Worm (Caenorhabditis elegans) whole organism, L2 larva: ENCODE measurements around the gene ttx-3.

Source experiments
- F13H6.1 ChIP-seq: sonication (generic microtip); optimal IDR thresholded peaks from 2 replicates; lab custom pipeline; 2016; ENCODE audit warnings: missing genetic modification characterization, missing compliant biosample characterization
- R02D3.7 ChIP-seq: fragments of 150-350 bp; optimal IDR thresholded peaks from 2 replicates; lab custom pipeline; 2014; ENCODE audit warnings: missing biosample characterization, missing genetic modification characterization
- aly-2 ChIP-seq: fragments of 150-350 bp; optimal IDR thresholded peaks from 2 replicates; lab custom pipeline; 2014; ENCODE audit warnings: missing biosample characterization, missing genetic modification characterization
- ama-1 ChIP-seq: fragments of 150-350 bp; optimal IDR thresholded peaks from 2 replicates; lab custom pipeline; 2018; ENCODE audit warnings: inconsistent platforms
- ceh-82 ChIP-seq: fragments of 150-350 bp; optimal IDR thresholded peaks from 2 replicates; lab custom pipeline; 2014; ENCODE audit warnings: missing biosample characterization, missing genetic modification characterization
- elt-1 ChIP-seq: fragments of 150-350 bp; optimal IDR thresholded peaks from 2 replicates; lab custom pipeline; 2014; ENCODE audit warnings: missing biosample characterization, missing genetic modification characterization
- lin-13 ChIP-seq: fragments of 150-350 bp; optimal IDR thresholded peaks from 2 replicates; lab custom pipeline; 2014; ENCODE audit warnings: missing biosample characterization, missing genetic modification reagents, missing genetic modification characterization
- lin-39 ChIP-seq: fragments of 150-350 bp; optimal IDR thresholded peaks from 2 replicates; lab custom pipeline; 2014; ENCODE audit warnings: missing biosample characterization, missing genetic modification reagents, missing genetic modification characterization
- mdl-1 ChIP-seq, 2 experiments: fragments of 150-350 bp in 1 of 2; sonication (generic microtip) in 1 of 2; optimal IDR thresholded peaks; 2 replicates each; lab custom pipeline; 2017; ENCODE audit warnings: missing biosample characterization in 2 of 2, missing genetic modification characterization in 2 of 2
- nhr-237 ChIP-seq: fragments of 150-350 bp; optimal IDR thresholded peaks from 2 replicates; lab custom pipeline; 2014; ENCODE audit warnings: missing biosample characterization, missing genetic modification characterization
- nhr-77 ChIP-seq: fragments of 150-350 bp; optimal IDR thresholded peaks from 2 replicates; lab custom pipeline; 2014; ENCODE audit warnings: missing biosample characterization, missing genetic modification characterization
- sem-4 ChIP-seq: fragments of 150-350 bp; optimal IDR thresholded peaks from 2 replicates; lab custom pipeline; 2014; ENCODE audit warnings: missing biosample characterization, missing genetic modification reagents, missing genetic modification characterization
- skn-1 ChIP-seq: sonication (generic microtip); optimal IDR thresholded peaks from 2 replicates; lab custom pipeline; 2017; ENCODE audit warnings: missing biosample characterization, missing genetic modification characterization
- ztf-11 ChIP-seq: sonication (generic microtip); optimal IDR thresholded peaks from 2 replicates; lab custom pipeline; 2017; ENCODE audit warnings: missing biosample characterization, missing genetic modification characterization

DNA sequence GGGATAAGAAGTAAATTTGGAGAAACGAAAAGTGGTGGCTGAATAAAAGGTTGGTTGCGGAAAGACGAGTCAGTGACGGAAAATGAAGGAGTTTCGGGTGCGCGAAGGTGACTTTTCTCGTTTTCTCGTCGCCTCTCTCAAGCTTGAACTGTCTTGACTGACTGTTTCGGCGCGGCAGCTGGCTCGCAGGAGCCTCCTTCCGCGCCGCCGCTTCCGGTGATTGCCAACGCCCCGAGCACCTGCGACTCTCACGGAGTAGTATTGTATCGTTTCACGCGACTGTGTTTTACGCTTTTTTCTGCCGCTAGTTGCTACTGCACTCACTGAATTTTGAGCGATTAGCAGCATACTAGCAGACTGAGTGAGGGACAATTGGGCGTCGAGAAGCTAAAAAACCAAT is 45.5 kb upstream of the ttx-3 start, which contains the start of gene C34E11.2:
- TF ChIP-seq skn-1 (tag; lab: Kevin White, UChicago) (no peak), ceh-82 (tag; lab: Kevin White, UChicago) (no peak), ama-1 (no peak), elt-1 (tag; lab: Kevin White, UChicago) (no peak), mdl-1 (tag; optimal IDR thresholded peaks at IDR 0.05; lab: Kevin White, UChicago) (no peak), lin-13 (no peak), R02D3.7 (tag; lab: Kevin White, UChicago) (no peak), F13H6.1 (tag; lab: Kevin White, UChicago) (no peak), ztf-11 (tag; lab: Kevin White, UChicago) (no peak), nhr-77 (tag; lab: Kevin White, UChicago) (no peak), sem-4 (no peak), nhr-237 (tag; lab: Kevin White, UChicago) (no peak), aly-2 (tag; lab: Kevin White, UChicago) (no peak), lin-39 (tag; lab: Kevin White, UChicago) (no peak)
